Worm (Caenorhabditis elegans): Measurements from ENCODE around the gene nth-1.

nth-1 gene

DNA sequence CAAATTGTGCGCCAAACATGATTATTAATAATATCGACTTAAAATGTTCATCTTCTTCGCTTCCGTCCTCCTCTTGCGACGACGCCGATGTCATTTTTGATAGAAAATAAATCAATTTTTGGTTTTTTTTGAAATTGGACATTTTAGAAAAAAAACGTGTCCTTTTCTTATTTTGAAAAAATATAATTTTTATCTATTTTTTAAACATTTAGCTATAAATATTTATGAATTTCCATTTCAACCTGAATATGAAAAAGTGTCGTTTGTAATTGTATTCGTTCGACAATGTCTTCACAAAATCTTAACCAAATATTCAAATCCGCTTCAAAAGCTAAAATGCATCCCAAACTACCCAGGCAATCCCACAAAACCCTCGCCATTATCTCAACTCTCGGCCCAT is 6.7 kb downstream of the nth-1 start, which contains the start of gene R10E4.3:
TSS of gene R10E4.3 (minus strand) at position 101 of the 400 bp plus-strand sequence.
- TF ChIP-seq spr-3 (GFP tag; optimal IDR thresholded peaks at IDR 0.05) (no peak), ztf-11 (tag; optimal IDR thresholded peaks at IDR 0.05) (no peak), spr-1 (tag; optimal IDR thresholded peaks at IDR 0.05) (no peak), fkh-10 (GFP tag; optimal IDR thresholded peaks at IDR 0.05) (no peak)

DNA sequence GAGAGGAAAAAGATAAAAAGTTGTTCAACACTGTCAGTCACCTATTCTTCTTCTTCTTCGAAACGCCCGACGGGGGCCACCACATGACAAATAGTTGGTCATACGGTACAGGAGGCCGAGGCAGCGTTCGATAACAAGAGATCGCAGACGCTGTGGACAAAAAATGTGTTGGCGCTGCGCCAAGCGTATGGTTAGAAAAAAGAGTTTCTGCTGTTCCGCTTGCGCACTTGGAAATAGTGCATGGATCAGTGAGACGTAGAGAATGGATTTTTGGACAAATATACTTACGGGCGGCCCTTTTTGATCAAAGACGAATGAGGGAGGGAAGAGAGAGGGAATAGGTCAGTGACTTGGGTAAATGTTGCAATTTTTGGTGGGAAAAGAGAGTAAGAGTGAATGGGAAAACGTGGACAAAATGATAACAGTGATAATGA is 9.3 kb downstream of the nth-1 start:
- TF ChIP-seq sdz-12 (GFP tag; optimal IDR thresholded peaks at IDR 0.05) (no peak), F49E8.2 (tag; optimal IDR thresholded peaks at IDR 0.05; ENCODE audit: borderline replicate concordance) (no peak), mxl-2 (GFP tag; conservative IDR thresholded peaks at IDR 0.05) (no peak), mdt-29 (GFP tag; IDR thresholded peaks at IDR 0.05) (no peak), spr-1 (tag; optimal IDR thresholded peaks at IDR 0.05) (peak; percentile 68), daf-16 (GFP tag; optimal IDR thresholded peaks at IDR 0.05) (no peak), daf-16 (tag; optimal IDR thresholded peaks at IDR 0.05) (peak; percentile 42), nhr-42 (GFP tag; IDR thresholded peaks at IDR 0.05) (0 out of 2 replicates have a peak, but pooled peaks have one; percentile 22), ctbp-1 (GFP tag; IDR thresholded peaks at IDR 0.05) (no peak), ZK337.2 (GFP tag; IDR thresholded peaks at IDR 0.05) (no peak), snpc-1.2 (GFP tag; IDR thresholded peaks at IDR 0.05) (no peak), duxl-1 (tag; optimal IDR thresholded peaks at IDR 0.05; ENCODE audit: poor library complexity) (peak; percentile 32), tra-1 (GFP tag; IDR thresholded peaks at IDR 0.05) (peak; percentile 65; the same call in 1 of the 2 replicates), dmd-9 (GFP tag; IDR thresholded peaks at IDR 0.05) (no peak), hmg-1.1 (GFP tag; IDR thresholded peaks at IDR 0.05) (peak; percentile 52), aha-1 (tag) (peak; percentile 87), set-16 (GFP tag; IDR thresholded peaks at IDR 0.05) (peak; percentile 37; the same call in 1 of the 2 replicates), lin-15B (tag; optimal IDR thresholded peaks at IDR 0.05) (no peak), lin-13 (GFP tag; optimal IDR thresholded peaks at IDR 0.05) (no peak), dmd-8 (GFP tag; IDR thresholded peaks at IDR 0.05) (no peak), snpc-4 (tag; optimal IDR thresholded peaks at IDR 0.05) (no peak), unc-39 (tag; optimal IDR thresholded peaks at IDR 0.05) (no peak), nhr-76 (tag; optimal IDR thresholded peaks at IDR 0.05) (no peak), lin-38 (GFP tag; IDR thresholded peaks at IDR 0.05) (peak; percentile 41; the same call in 1 of the 2 replicates), ama-1 (optimal IDR thresholded peaks at IDR 0.05) (no peak), lin-1 (GFP tag; IDR thresholded peaks at IDR 0.05) (peak; percentile 77; the same call in 1 of the 2 replicates), cey-2 (tag; optimal IDR thresholded peaks at IDR 0.05; ENCODE audit: borderline replicate concordance, insufficient read depth) (no peak), Y105C5A.15 (GFP tag; IDR thresholded peaks at IDR 0.05) (no peak), nhr-28 (tag; optimal IDR thresholded peaks at IDR 0.05) (peak; percentile 79), hif-1 (tag; optimal IDR thresholded peaks at IDR 0.05) (peak in 1 of 2 experiments; percentile 25), Y48G9A.11 (GFP tag; IDR thresholded peaks at IDR 0.05) (no peak), Y75B8A.6 (GFP tag; IDR thresholded peaks at IDR 0.05) (no peak), F44E2.7 (GFP tag; IDR thresholded peaks at IDR 0.05) (no peak), daf-8 (GFP tag; IDR thresholded peaks at IDR 0.05) (no peak), hlh-30 (tag; optimal IDR thresholded peaks at IDR 0.05; ENCODE audit: insufficient read depth) (peak; percentile 96), skn-1 (tag; optimal IDR thresholded peaks at IDR 0.05) (no peak), madf-5 (GFP tag; IDR thresholded peaks at IDR 0.05) (peak in 1 of 2 experiments; percentile 76; a peak in 1 of 4 replicates), fkh-10 (GFP tag; optimal IDR thresholded peaks at IDR 0.05) (no peak), zip-2 (tag; optimal IDR thresholded peaks at IDR 0.05) (no peak), rbr-2 (tag; optimal IDR thresholded peaks at IDR 0.05) (peak; percentile 52), nhr-102 (tag; optimal IDR thresholded peaks at IDR 0.05) (peak; percentile 73), mdl-1 (tag; optimal IDR thresholded peaks at IDR 0.05) (peak; percentile 35 to 89), gei-8 (GFP tag; optimal IDR thresholded peaks at IDR 0.05) (peak; percentile 53), lsy-2 (tag; optimal IDR thresholded peaks at IDR 0.05) (peak in 1 of 2 experiments; percentile 82), unc-62 (GFP tag; optimal IDR thresholded peaks at IDR 0.05 in 1 of 2) (peak in 1 of 2 experiments; percentile 98), unc-62 (tag; optimal IDR thresholded peaks at IDR 0.05) (no peak), daf-12 (tag; optimal IDR thresholded peaks at IDR 0.05) (no peak)

All from whole organism, L4 larva.